Worm (Caenorhabditis elegans) whole organism, late embryonic: Measurements from ENCODE around the gene ZK1098.2.

ENCODE experiments used
- F13H6.1 ChIP-seq: sonication (generic microtip); optimal IDR thresholded peaks from 2 replicates; lab custom pipeline; 2016; ENCODE audit warnings: missing genetic modification characterization, missing compliant biosample characterization
- ama-1 ChIP-seq: fragments of 150-350 bp; optimal IDR thresholded peaks from 2 replicates; lab custom pipeline; 2014
- ceh-18 ChIP-seq: sonication (generic microtip); optimal IDR thresholded peaks from 2 replicates; lab custom pipeline; 2016; ENCODE audit warnings: missing genetic modification characterization, missing compliant biosample characterization
- dve-1 ChIP-seq: sonication (generic microtip); optimal IDR thresholded peaks from 2 replicates; lab custom pipeline; 2017; ENCODE audit warnings: antibody characterized with exemption, mild to moderate bottlenecking, missing genetic modification characterization, missing compliant biosample characterization
- ets-4 ChIP-seq: sonication (generic microtip); optimal IDR thresholded peaks from 2 replicates; lab custom pipeline; 2016; ENCODE audit warnings: missing genetic modification characterization, missing compliant biosample characterization
- fkh-6 ChIP-seq: sonication (generic microtip); optimal IDR thresholded peaks from 2 replicates; lab custom pipeline; 2016; ENCODE audit warnings: missing genetic modification characterization, missing compliant biosample characterization
- hlh-13 ChIP-seq: fragments of 200-800 bp; sonication (Bioruptor generic); optimal IDR thresholded peaks from 2 replicates; lab custom pipeline; 2018; ENCODE audit warnings: mild to moderate bottlenecking, missing genetic modification characterization, missing compliant biosample characterization
- hlh-6 ChIP-seq: sonication (generic microtip); optimal IDR thresholded peaks from 2 replicates; lab custom pipeline; 2016; ENCODE audit warnings: missing genotype, missing genetic modification characterization, missing compliant biosample characterization
- lin-11 ChIP-seq: fragments of 200-800 bp; sonication (Bioruptor generic); optimal IDR thresholded peaks from 2 replicates; lab custom pipeline; 2018; ENCODE audit warnings: mild to moderate bottlenecking, missing genetic modification characterization, missing compliant biosample characterization
- nfya-1 ChIP-seq: sonication (generic microtip); optimal IDR thresholded peaks from 2 replicates; lab custom pipeline; 2017; ENCODE audit warnings: missing genetic modification characterization, mild to moderate bottlenecking, missing compliant biosample characterization, antibody characterized with exemption, moderate library complexity
- pha-2 ChIP-seq: sonication (generic microtip); optimal IDR thresholded peaks from 2 replicates; lab custom pipeline; 2017; ENCODE audit warnings: mild to moderate bottlenecking, missing genetic modification characterization, missing compliant biosample characterization
- pha-4 ChIP-seq: fragments of 150-350 bp; optimal IDR thresholded peaks from 2 replicates; lab custom pipeline; 2018; ENCODE audit warnings: missing biosample characterization, missing genetic modification reagents, missing genetic modification characterization
- tbx-7 ChIP-seq: sonication (generic microtip); optimal IDR thresholded peaks from 2 replicates; lab custom pipeline; 2016; ENCODE audit warnings: missing genotype, missing genetic modification characterization, missing compliant biosample characterization
- unc-42 ChIP-seq: sonication (generic microtip); optimal IDR thresholded peaks from 2 replicates; lab custom pipeline; 2016; ENCODE audit warnings: missing genotype, missing genetic modification characterization, missing compliant biosample characterization

DNA sequence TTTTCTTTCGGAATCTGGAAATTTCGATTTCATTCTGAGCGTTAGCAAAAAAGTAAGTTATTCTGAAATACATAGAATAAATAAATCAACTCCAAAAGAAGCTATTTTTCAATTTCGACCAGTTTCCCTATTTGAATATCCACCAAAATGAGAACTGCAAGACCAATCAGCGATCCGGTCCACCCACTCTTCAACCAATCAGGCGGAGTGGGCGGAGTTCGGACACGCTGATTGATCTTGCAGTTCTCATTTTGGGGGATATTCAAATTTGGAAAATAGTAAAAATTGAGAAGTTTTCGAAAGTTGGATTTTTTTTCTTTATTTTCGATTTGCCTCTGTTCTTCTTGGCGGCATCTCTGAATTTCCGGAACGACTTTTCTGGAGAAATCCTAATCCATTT, 41.9 kb downstream of the ZK1098.2 start:
- TF ChIP-seq unc-42 (tag; lab: Kevin White, UChicago) (no peak), ets-4 (tag; lab: Kevin White, UChicago) (no peak), pha-4 (no peak), tbx-7 (no peak), dve-1 (tag; lab: Kevin White, UChicago) (no peak), ama-1 (no peak), lin-11 (tag; lab: Kevin White, UChicago) (no peak), pha-2 (no peak), ceh-18 (tag; lab: Kevin White, UChicago) (no peak), hlh-6 (tag; lab: Kevin White, UChicago) (no peak), nfya-1 (tag; lab: Kevin White, UChicago) (peak; percentile 99), fkh-6 (tag; lab: Kevin White, UChicago) (no peak), F13H6.1 (tag; lab: Kevin White, UChicago) (no peak), hlh-13 (GFP tag; lab: Kevin White, UChicago) (no peak)
